Worm (Caenorhabditis elegans) whole organism, dauer: ENCODE measurements around the gene bath-31.
"Not testable (repeated sequence)": the region's sequence is repeated elsewhere in the genome, so short reads cannot be mapped to it uniquely, and the experiment has no call there.

Experiments
- unc-62 ChIP-seq: sonication (generic microtip); optimal IDR thresholded peaks from 2 replicates; lab custom pipeline; 2017; ENCODE audit warnings: missing biosample characterization, missing genetic modification reagents, missing genetic modification characterization

Gene bath-31

ce11 chrII:3727996-3728395 lies 3.8 kb upstream of the bath-31 start, which contains the start of gene C46E10.8:
TSS of gene C46E10.8 (minus strand) at chrII:3728096.
- TF ChIP-seq unc-62 (GFP tag; lab: Kevin White, UChicago): no peak

DNA sequence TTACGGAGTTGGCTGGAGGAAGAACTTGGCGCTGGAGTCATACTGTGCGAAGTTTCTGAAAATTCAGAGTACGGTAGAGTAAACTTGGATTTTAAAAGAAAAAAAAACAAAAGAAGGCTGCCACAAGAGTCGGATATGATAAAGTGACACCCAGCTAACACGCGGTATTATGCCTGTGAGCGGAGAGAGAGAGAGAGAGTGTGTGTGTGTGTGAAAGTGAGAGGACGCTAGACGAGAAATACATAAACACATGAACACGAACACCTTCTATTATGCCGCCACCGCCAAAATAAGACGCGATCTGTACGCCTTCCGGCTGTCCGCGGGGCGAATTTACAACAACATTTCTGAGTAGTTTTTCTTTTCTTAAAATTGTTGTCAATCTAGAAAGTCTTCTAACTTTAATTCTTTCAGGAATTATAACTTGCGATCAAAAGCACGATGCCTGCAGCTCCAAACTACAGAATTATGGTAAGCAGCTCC lies 5.2 kb downstream of the bath-31 start, which contains the start of gene F12E12.6:
Gene F12E12.6, minus strand, starts transcription at position 51 of the 483 bp plus-strand sequence.
- TF ChIP-seq unc-62 (GFP tag; lab: Kevin White, UChicago): no peak

ce11 chrII:3739647-3740046 lies 7.9 kb downstream of the bath-31 start, which contains the start of gene F12E12.2:
TSS of gene F12E12.2 (plus strand) at chrII:3739947.
- no peak for TF ChIP-seq unc-62 (GFP tag; lab: Kevin White, UChicago)

DNA sequence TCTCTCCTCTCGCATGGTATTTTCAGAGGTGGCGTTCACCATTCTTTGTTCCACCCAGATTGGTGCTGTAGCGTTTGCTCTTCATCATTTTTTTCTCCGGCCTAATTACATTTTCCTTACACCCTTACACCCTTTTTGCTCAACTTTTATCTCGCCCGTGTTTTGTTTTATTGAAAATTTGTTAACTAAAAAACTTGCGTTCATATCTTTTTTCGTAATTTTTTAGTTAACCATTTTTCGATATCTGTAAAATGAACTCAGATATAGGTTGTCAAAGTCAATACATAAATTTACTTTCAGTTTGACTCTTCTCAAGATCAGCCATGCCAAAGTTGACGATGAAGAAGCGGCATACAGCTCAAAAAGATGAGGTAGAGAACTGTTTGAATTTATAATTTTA lies 9.8 kb downstream of the bath-31 start, which contains the start of gene F12E12.1:
Gene F12E12.1, plus strand, starts transcription at position 301 of the 400 bp plus-strand sequence.
- TF ChIP-seq unc-62 (GFP tag; lab: Kevin White, UChicago): no peak

DNA sequence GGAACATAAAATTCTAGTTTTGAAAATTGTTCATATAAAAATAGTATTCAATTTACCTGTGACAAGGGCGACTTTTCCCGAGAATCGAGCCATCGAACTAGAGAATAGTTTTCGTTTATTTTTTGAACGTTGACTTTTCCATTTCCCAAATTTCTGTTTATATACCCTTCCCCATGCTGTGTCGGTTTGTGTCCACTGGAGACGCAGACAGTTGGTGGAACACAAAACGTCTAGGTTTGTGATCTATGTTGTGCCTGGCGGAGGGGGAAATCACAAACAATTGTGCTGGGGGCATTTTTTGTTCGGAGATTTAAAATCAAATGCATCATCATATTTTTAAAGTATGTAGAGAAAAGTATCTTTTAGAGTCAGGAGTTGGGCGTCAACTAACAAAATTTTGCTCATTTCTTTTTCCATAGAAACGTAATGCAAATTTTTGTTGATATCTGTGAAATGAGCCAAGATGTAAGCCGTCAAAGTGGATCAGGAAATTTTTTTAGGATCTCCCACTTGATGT lies 12.0 kb downstream of the bath-31 start, which contains the start of gene nta-1:
Gene nta-1, minus strand, starts transcription at position 131 of the 517 bp plus-strand sequence.
- no peak for TF ChIP-seq unc-62 (GFP tag; lab: Kevin White, UChicago)

- no peak for TF ChIP-seq unc-62 (GFP tag; lab: Kevin White, UChicago)
These were observed 15.6 kb downstream of the bath-31 start, which contains the start of gene fbxb-92 for ce11 chrII:3747405-3747804. TSS of gene fbxb-92 (minus strand) at chrII:3747505.

DNA sequence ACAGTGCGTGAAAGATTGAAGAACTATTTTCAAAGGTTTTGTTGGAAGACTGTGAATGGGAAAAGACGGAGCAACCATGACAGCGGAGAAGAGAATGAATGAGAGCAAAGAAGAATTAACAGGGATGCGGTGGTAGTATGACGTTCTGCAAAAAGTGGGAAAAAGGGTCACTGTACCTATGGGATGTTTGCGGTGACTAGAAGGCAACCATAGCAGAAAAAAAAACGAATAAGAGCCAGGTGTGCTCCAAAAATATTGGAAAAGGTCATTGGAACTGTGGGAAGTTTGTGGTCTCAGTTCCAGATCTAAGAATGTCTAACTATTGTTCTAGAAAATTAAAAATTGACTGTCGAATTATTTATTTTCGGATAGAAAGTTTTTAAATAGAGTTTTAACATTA lies 16.9 kb downstream of the bath-31 start, which contains the start of gene fbxb-90:
Gene fbxb-90, minus strand, starts transcription at position 101 of the 400 bp plus-strand sequence.
- TF ChIP-seq unc-62 (GFP tag; lab: Kevin White, UChicago): no peak

DNA sequence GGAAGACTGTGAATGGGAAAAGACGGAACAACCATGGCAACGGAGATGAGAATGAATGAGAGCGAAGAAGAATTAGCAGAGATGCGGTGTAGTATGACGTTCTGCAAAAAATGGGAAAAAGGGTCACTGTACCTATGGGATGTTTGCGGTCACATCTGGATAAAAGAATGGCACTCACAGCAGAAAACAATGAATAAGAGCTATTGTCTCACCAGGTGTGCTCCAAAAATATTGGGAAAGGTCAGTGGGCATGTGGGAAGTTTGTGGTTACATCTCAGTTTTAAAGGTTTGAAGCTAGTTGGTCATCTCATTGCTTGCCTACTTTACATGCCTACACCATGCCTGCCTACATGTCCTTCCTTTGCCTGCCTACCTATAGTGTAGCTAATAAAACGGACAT lies 18.9 kb downstream of the bath-31 start, which contains the start of gene fbxb-91:
Gene fbxb-91, minus strand, starts transcription at position 101 of the 400 bp plus-strand sequence.
- TF ChIP-seq unc-62 (GFP tag; lab: Kevin White, UChicago): no peak

- TF ChIP-seq unc-62 (GFP tag; lab: Kevin White, UChicago): no peak
These were observed 20.4 kb downstream of the bath-31 start, which contains the start of gene sdz-11 for ce11 chrII:3752184-3752583. TSS of gene sdz-11 (minus strand) at chrII:3752284.

DNA sequence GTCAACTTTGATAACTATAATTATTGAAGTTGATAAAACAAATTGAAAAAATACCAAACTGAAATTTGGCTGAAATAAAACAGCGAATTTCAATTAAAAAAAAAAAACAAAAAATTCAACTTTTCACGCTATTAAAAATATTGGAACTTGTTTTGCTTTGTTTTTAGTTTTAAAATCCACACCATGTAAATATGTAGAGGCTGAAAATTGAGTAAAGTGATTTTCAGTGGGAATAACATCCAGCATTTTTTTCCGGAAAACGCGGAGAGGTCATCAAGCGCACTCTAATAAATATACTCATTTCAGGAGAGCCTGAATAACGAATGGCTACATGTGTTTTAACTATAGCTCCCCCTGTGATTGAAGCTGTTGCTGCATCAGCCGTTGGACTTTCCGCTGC lies 21.8 kb downstream of the bath-31 start, which contains the start of gene rcd-1:
Gene rcd-1, plus strand, starts transcription at position 301 of the 400 bp plus-strand sequence.
- no peak for TF ChIP-seq unc-62 (GFP tag; lab: Kevin White, UChicago)

DNA sequence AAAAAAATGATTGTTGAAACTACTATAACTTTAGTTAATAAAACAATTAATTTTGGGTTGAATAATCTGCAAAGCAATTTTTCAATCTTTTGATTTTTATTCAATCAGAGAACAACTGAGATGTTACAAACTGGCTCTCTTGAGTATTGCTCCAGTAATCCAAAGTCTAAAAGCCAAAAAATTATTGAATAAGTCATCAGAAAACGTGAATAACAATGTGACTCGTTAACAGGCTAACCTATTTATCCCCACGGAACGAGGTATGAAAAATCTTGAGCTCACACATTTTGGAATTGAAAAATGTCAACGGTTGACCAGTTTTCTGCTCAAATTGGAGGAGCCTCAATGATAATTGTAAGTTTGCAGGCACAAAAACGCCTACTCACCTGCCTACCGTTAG lies 25.7 kb downstream of the bath-31 start, which contains the start of gene srx-111:
Gene srx-111, plus strand, starts transcription at position 301 of the 400 bp plus-strand sequence.
- TF ChIP-seq unc-62 (GFP tag; lab: Kevin White, UChicago): no peak

- TF ChIP-seq unc-62 (GFP tag; lab: Kevin White, UChicago): no peak
These were observed 27.2 kb downstream of the bath-31 start, which contains the start of gene T24E12.12 for ce11 chrII:3759010-3759409. TSS of gene T24E12.12 (plus strand) at chrII:3759290.

ce11 chrII:3761599-3761998 lies 29.8 kb downstream of the bath-31 start, which contains the start of gene T24E12.6:
TSS of gene T24E12.6 (minus strand) at chrII:3761699.
- TF ChIP-seq unc-62 (GFP tag; lab: Kevin White, UChicago): not testable (repeated sequence)

ce11 chrII:3764486-3764885 lies 32.7 kb downstream of the bath-31 start, which contains the start of gene srx-112:
TSS of gene srx-112 (minus strand) at chrII:3764586.
- TF ChIP-seq unc-62 (GFP tag; lab: Kevin White, UChicago): no peak

DNA sequence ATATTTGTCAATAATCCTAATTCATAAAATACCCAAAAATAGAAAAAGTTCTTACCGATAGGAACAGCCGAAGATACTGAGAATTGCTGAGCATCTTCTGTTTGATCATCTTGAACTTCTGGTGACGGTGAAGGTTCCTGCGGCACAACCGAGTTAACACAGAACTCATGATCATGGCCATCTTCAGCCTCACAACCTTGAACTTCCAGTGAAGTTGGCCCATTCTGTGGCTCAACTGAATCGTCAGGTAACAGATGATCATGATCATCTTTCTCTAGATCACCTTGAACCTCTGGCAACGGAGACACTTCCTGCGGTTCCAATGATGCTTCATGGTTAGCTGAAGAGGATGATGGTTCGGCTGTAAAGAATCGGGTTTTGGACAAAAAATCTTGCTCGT lies 39.9 kb downstream of the bath-31 start:
- TF ChIP-seq unc-62 (GFP tag; lab: Kevin White, UChicago): no peak

ce11 chrII:3773130-3773529 lies 41.4 kb downstream of the bath-31 start, which contains the start of gene T24E12.10:
TSS of gene T24E12.10 (minus strand) at chrII:3773230.
- no peak for TF ChIP-seq unc-62 (GFP tag; lab: Kevin White, UChicago)
